Worm (Caenorhabditis elegans) whole organism, midembryonic: ENCODE data around the gene fkb-1.

ENCODE experiments used
- T22C8.4 ChIP-seq: fragments of 200-800 bp; sonication (Bioruptor generic); IDR thresholded peaks from 2 replicates; pipeline ENCODE4 v1.3.6; 2022; ENCODE audit warnings: missing genetic modification characterization, missing compliant biosample characterization
- cog-1 ChIP-seq: sonication (generic microtip); optimal IDR thresholded peaks from 2 replicates; lab custom pipeline; 2016; ENCODE audit warnings: missing genetic modification characterization, missing compliant biosample characterization
- flt-1 ChIP-seq: fragments of 200-800 bp; sonication (Bioruptor generic); IDR thresholded peaks from 2 replicates; pipeline ENCODE4 v1.3.6; 2022; ENCODE audit warnings: missing genetic modification characterization, missing compliant biosample characterization
- klf-2 ChIP-seq: fragments of 200-800 bp; sonication (Bioruptor generic); conservative IDR thresholded peaks from 2 replicates; pipeline ENCODE4 v1.3.6; 2022; ENCODE audit warnings: missing genetic modification reagents, missing genetic modification characterization, missing compliant biosample characterization
- med-1 ChIP-seq: sonication (generic microtip); optimal IDR thresholded peaks from 2 replicates; lab custom pipeline; 2017; ENCODE audit warnings: missing genetic modification characterization, mild to moderate bottlenecking, missing compliant biosample characterization, antibody characterized with exemption, missing genetic modification reagents; ENCODE audit not compliant: insufficient read depth
- ref-1 ChIP-seq: fragments of 200-800 bp; sonication (Bioruptor generic); conservative IDR thresholded peaks from 2 replicates; pipeline ENCODE4 v1.3.6; 2022; ENCODE audit warnings: missing genetic modification reagents, missing genetic modification characterization, missing compliant biosample characterization
- tab-1 ChIP-seq: fragments of 200-800 bp; sonication (Bioruptor generic); IDR thresholded peaks from 2 replicates; pipeline ENCODE4 v1.3.6; 2022; ENCODE audit warnings: missing genetic modification characterization, missing compliant biosample characterization
- ztf-23 ChIP-seq: fragments of 200-800 bp; sonication (Bioruptor generic); IDR thresholded peaks from 2 replicates; pipeline ENCODE4 v1.3.6; 2022; ENCODE audit warnings: missing genetic modification reagents, missing genetic modification characterization, missing compliant biosample characterization
- ztf-29 ChIP-seq: fragments of 200-800 bp; sonication (Bioruptor generic); IDR thresholded peaks from 2 replicates; pipeline ENCODE4 v1.3.6; 2022; ENCODE audit warnings: missing genetic modification reagents, missing genetic modification characterization, missing compliant biosample characterization

DNA sequence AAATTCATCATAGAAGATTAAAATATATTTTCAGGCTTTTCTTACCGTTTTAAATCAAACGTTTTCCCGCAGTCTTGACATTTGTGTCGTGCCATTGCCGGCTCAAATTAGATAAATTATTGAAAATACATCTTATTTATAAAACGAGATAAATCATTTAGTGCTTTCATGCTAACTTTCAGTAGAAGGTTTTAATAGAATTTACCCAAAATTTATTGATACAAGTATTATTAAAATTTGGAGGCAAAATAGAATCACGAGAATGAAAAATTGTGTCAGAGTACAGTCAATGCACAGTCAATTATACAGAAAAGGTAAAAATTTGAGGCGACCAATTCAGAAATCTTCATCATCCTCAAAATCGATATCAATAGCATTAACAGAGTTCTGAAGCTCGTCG, 42.1 kb downstream of the fkb-1 start, which contains the start of gene Y5F2A.4:
- no peak for TF ChIP-seq klf-2 (GFP tag; lab: Robert Waterston, UW)
- TF ChIP-seq tab-1 (GFP tag; lab: Robert Waterston, UW) = no peak
- TF ChIP-seq flt-1 = no peak
- no peak for TF ChIP-seq T22C8.4 (GFP tag; lab: Robert Waterston, UW)
- no peak for TF ChIP-seq ref-1 (GFP tag; lab: Robert Waterston, UW)
- no peak for TF ChIP-seq med-1
- TF ChIP-seq ztf-29 = no peak
- TF ChIP-seq cog-1 (tag; lab: Kevin White, UChicago) = no peak
- TF ChIP-seq ztf-23 (GFP tag; lab: Robert Waterston, UW) = no peak
